Worm (Caenorhabditis elegans) whole organism, L4/young adult: ENCODE results near the gene col-75.

Experiments used
- W03F9.2 ChIP-seq: fragments of 150-350 bp; optimal IDR thresholded peaks from 2 replicates; lab custom pipeline; 2014; ENCODE audit warnings: missing biosample characterization, missing genetic modification characterization
- dao-5 ChIP-seq: sonication (generic microtip); optimal IDR thresholded peaks from 2 replicates; lab custom pipeline; 2016; ENCODE audit warnings: missing genotype, missing genetic modification characterization, moderate library complexity, missing compliant biosample characterization
- him-1 ChIP-seq: sonication (generic microtip); optimal IDR thresholded peaks from 2 replicates; lab custom pipeline; 2016; ENCODE audit warnings: missing genotype, missing genetic modification reagents, missing genetic modification characterization, missing compliant biosample characterization

DNA sequence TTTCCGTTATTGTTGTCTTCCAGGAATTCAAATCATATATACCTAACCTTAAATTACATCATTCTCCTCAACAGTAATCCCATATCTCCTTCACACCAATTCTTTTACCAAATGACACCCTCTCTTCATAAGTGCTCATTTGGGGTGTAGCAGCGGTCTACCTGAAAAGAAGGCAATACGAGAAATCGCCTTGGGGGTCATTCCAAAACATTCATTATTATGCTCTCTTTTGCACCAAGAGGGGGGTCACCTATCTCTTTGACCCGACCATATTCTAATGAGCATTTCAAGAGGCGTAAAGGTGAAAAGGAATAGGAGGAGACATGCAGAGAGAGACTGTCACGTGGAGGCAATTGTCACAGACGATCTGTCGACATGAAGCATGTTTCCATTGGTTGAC lies 10.8 kb downstream of the col-75 start:
- TF ChIP-seq him-1 (tag; lab: Kevin White, UChicago) (no peak), dao-5 (tag; lab: Kevin White, UChicago) (no peak), W03F9.2 (tag; lab: Kevin White, UChicago) (no peak)
